Fruit fly (Drosophila melanogaster): Measurements from ENCODE around the gene rdgA.

DNA sequence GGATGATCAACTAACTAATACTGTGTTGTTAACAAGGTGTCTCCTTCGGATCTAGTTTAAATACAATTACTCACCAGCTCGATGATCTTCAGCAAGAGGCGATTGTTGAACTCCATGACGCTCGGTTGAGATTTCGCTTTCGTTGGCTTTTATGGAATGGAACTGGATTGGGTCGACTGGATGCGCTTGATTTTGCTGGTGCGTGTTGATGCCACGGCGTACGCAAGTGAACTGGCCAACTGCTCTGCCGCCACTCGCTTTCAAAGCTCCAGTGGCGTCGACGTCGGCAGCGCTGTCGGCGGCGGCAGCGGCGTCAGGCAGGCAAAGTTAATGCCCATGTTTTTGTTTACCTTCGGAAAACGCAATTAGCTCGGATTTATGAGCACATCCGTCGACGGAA is 171.4 kb downstream of the rdgA start, which contains the start of gene CG44325:
- TF ChIP-seq CG12299 (tag; optimal IDR thresholded peaks at IDR 0.05) (no peak), Rfx (GFP tag; IDR thresholded peaks at IDR 0.05) (peak; percentile 41; the same call in 1 of the 2 replicates), Dref (GFP tag; IDR thresholded peaks at IDR 0.05) (no peak), Abd-B (GFP tag; optimal IDR thresholded peaks at IDR 0.05) (no peak), salm (tag; optimal IDR thresholded peaks at IDR 0.05) (no peak), psq (GFP tag; optimal IDR thresholded peaks at IDR 0.05) (no peak)

Measured in whole organism, embryonic.